Worm (Caenorhabditis elegans) whole organism, L4 larva: ENCODE results near the gene T24C12.4.

Source experiments
- F49E8.2 ChIP-seq: sonication (generic microtip); optimal IDR thresholded peaks from 2 replicates; lab custom pipeline; 2016; ENCODE audit warnings: missing compliant biosample characterization, mild to moderate bottlenecking, missing genetic modification characterization, borderline replicate concordance
- R02D3.7 ChIP-seq: fragments of 150-350 bp; sonication (generic microtip); optimal IDR thresholded peaks from 3 replicates; lab custom pipeline; 2014; ENCODE audit warnings: missing biosample characterization, missing genetic modification characterization
- T20F7.1 ChIP-seq: fragments of 200-800 bp; sonication (Bioruptor generic); optimal IDR thresholded peaks from 2 replicates; lab custom pipeline; 2018; ENCODE audit warnings: mild to moderate bottlenecking, missing genetic modification characterization, missing compliant biosample characterization
- T26A8.4 ChIP-seq: fragments of 200-800 bp; sonication (Bioruptor generic); IDR thresholded peaks from 2 replicates; pipeline ENCODE4 v1.3.6; 2022; ENCODE audit warnings: missing genetic modification characterization, missing compliant biosample characterization
- Y75B8A.6 ChIP-seq: fragments of 200-800 bp; sonication (Bioruptor generic); IDR thresholded peaks from 2 replicates; pipeline ENCODE4 v1.3.6; 2022; ENCODE audit warnings: missing genetic modification reagents, missing genetic modification characterization, missing compliant biosample characterization
- ama-1 ChIP-seq: fragments of 150-350 bp; optimal IDR thresholded peaks from 2 replicates; lab custom pipeline; 2014; ENCODE audit warnings: inconsistent platforms, mixed read lengths
- ceh-20 ChIP-seq: fragments of 200-800 bp; sonication (Bioruptor generic); IDR thresholded peaks from 2 replicates; pipeline ENCODE4 v1.3.6; 2022; ENCODE audit warnings: missing genetic modification reagents, missing genetic modification characterization, missing compliant biosample characterization
- ceh-32 ChIP-seq: sonication (generic microtip); optimal IDR thresholded peaks from 2 replicates; lab custom pipeline; 2016; ENCODE audit warnings: mild to moderate bottlenecking, missing genetic modification characterization, missing compliant biosample characterization; ENCODE audit not compliant: poor library complexity
- ceh-82 ChIP-seq: sonication (generic microtip); optimal IDR thresholded peaks from 2 replicates; lab custom pipeline; 2017; ENCODE audit warnings: missing biosample characterization, missing genetic modification characterization
- ces-1 ChIP-seq: fragments of 150-350 bp; sonication (generic microtip); optimal IDR thresholded peaks from 4 replicates; lab custom pipeline; 2014; ENCODE audit warnings: missing biosample characterization, missing genetic modification reagents, missing genetic modification characterization
- daf-12 ChIP-seq: fragments of 150-350 bp; optimal IDR thresholded peaks from 2 replicates; lab custom pipeline; 2014; ENCODE audit warnings: missing biosample characterization, missing genetic modification reagents, missing genetic modification characterization
- daf-19 ChIP-seq: fragments of 200-800 bp; sonication (Bioruptor generic); conservative IDR thresholded peaks from 2 replicates; pipeline ENCODE4 v1.3.6; 2022; ENCODE audit warnings: missing genetic modification characterization, missing compliant biosample characterization
- dmd-6 ChIP-seq: fragments of 200-800 bp; sonication (Bioruptor generic); IDR thresholded peaks from 2 replicates; pipeline ENCODE4 v1.3.6; 2022; ENCODE audit warnings: missing genetic modification reagents, missing genetic modification characterization, missing compliant biosample characterization
- dmd-8 ChIP-seq: fragments of 200-800 bp; sonication (Bioruptor generic); IDR thresholded peaks from 2 replicates; pipeline ENCODE4 v1.3.6; 2022; ENCODE audit warnings: missing genetic modification characterization, missing compliant biosample characterization
- dmd-9 ChIP-seq: fragments of 200-800 bp; sonication (Bioruptor generic); IDR thresholded peaks from 2 replicates; pipeline ENCODE4 v1.3.6; 2022; ENCODE audit warnings: missing genetic modification reagents, missing genetic modification characterization, missing compliant biosample characterization
- dpl-1 ChIP-seq: fragments of 150-350 bp; optimal IDR thresholded peaks from 2 replicates; lab custom pipeline; 2014; ENCODE audit warnings: missing biosample characterization, missing genetic modification reagents, missing genetic modification characterization
- fkh-10 ChIP-seq: fragments of 150-350 bp; optimal IDR thresholded peaks from 2 replicates; lab custom pipeline; 2014; ENCODE audit warnings: missing biosample characterization, missing genetic modification reagents, missing genetic modification characterization
- gei-8 ChIP-seq: fragments of 200-800 bp; sonication (Bioruptor generic); optimal IDR thresholded peaks from 2 replicates; lab custom pipeline; 2018; ENCODE audit warnings: mild to moderate bottlenecking, missing genetic modification characterization, missing compliant biosample characterization
- jun-1 ChIP-seq: fragments of 150-350 bp; optimal IDR thresholded peaks from 2 replicates; lab custom pipeline; 2014; ENCODE audit warnings: missing biosample characterization, missing genetic modification reagents, missing genetic modification characterization
- lim-7 ChIP-seq: fragments of 200-800 bp; sonication (Bioruptor generic); IDR thresholded peaks from 2 replicates; pipeline ENCODE4 v1.3.6; 2022; ENCODE audit warnings: missing genetic modification characterization, missing compliant biosample characterization
- lin-1 ChIP-seq: fragments of 200-800 bp; sonication (Bioruptor generic); IDR thresholded peaks from 2 replicates; pipeline ENCODE4 v1.3.6; 2022; ENCODE audit warnings: missing genetic modification reagents, missing genetic modification characterization, missing compliant biosample characterization
- lin-29 ChIP-seq: fragments of 200-800 bp; sonication (Bioruptor generic); IDR thresholded peaks from 2 replicates; pipeline ENCODE4 v1.3.6; 2022; ENCODE audit warnings: missing genetic modification reagents, missing genetic modification characterization, missing compliant biosample characterization
- lin-38 ChIP-seq: fragments of 200-800 bp; sonication (Bioruptor generic); IDR thresholded peaks from 2 replicates; pipeline ENCODE4 v1.3.6; 2022; ENCODE audit warnings: missing genetic modification reagents, missing genetic modification characterization, missing compliant biosample characterization
- lir-3 ChIP-seq: sonication (generic microtip); optimal IDR thresholded peaks from 2 replicates; lab custom pipeline; 2016; ENCODE audit warnings: mild to moderate bottlenecking, missing genetic modification characterization, missing compliant biosample characterization
- madf-5 ChIP-seq, 2 experiments: fragments of 200-800 bp; sonication (Bioruptor generic); IDR thresholded peaks; 2 replicates each; pipeline ENCODE4 v1.3.6; 2022; ENCODE audit warnings: missing compliant biosample characterization in 2 of 2, missing genetic modification characterization in 2 of 2
- madf-9 ChIP-seq: fragments of 200-800 bp; sonication (Bioruptor generic); conservative IDR thresholded peaks from 2 replicates; pipeline ENCODE4 v1.3.6; 2022; ENCODE audit warnings: missing genetic modification reagents, missing genetic modification characterization, missing compliant biosample characterization
- mep-1 ChIP-seq: fragments of 150-350 bp; sonication (generic microtip); optimal IDR thresholded peaks from 3 replicates; lab custom pipeline; 2014; ENCODE audit warnings: missing biosample characterization, missing genetic modification characterization
- nhr-10 ChIP-seq: fragments of 150-350 bp; optimal IDR thresholded peaks from 2 replicates; lab custom pipeline; 2014; ENCODE audit warnings: missing biosample characterization, missing genetic modification characterization
- nhr-11 ChIP-seq: fragments of 150-350 bp; optimal IDR thresholded peaks from 2 replicates; lab custom pipeline; 2014; ENCODE audit warnings: missing biosample characterization, missing genetic modification characterization
- nhr-111 ChIP-seq: fragments of 200-800 bp; sonication (Bioruptor generic); optimal IDR thresholded peaks from 2 replicates; lab custom pipeline; 2018; ENCODE audit warnings: mild to moderate bottlenecking, missing genetic modification characterization, missing compliant biosample characterization
- nhr-25 ChIP-seq: sonication (generic microtip); optimal IDR thresholded peaks from 2 replicates; lab custom pipeline; 2017; ENCODE audit warnings: missing genetic modification characterization, mild to moderate bottlenecking, missing compliant biosample characterization, antibody characterized with exemption, moderate library complexity, borderline replicate concordance; ENCODE audit not compliant: insufficient read depth
- nhr-77 ChIP-seq: fragments of 150-350 bp; optimal IDR thresholded peaks from 2 replicates; lab custom pipeline; 2014; ENCODE audit warnings: missing biosample characterization, missing genetic modification characterization
- pha-4 ChIP-seq, 2 experiments: fragments of 150-350 bp in 1 of 2; fragments of 200-800 bp in 1 of 2; sonication (Bioruptor generic) in 1 of 2; IDR thresholded peaks in 1 of 2; optimal IDR thresholded peaks in 1 of 2; 2 replicates each; pipeline versions ENCODE4 v1.3.6 to Lab custom; 2014 to 2022; ENCODE audit warnings: missing genetic modification characterization in 2 of 2, missing genetic modification reagents in 2 of 2, missing biosample characterization in 1 of 2, missing compliant biosample characterization in 1 of 2
- pqm-1 ChIP-seq: sonication (generic microtip); optimal IDR thresholded peaks from 2 replicates; lab custom pipeline; 2017; ENCODE audit warnings: missing biosample characterization, missing genetic modification characterization
- rbr-2 ChIP-seq: sonication (generic microtip); optimal IDR thresholded peaks from 2 replicates; lab custom pipeline; 2016; ENCODE audit warnings: missing genotype, missing genetic modification characterization, missing compliant biosample characterization
- sdz-12 ChIP-seq: fragments of 200-800 bp; sonication (Bioruptor generic); optimal IDR thresholded peaks from 2 replicates; lab custom pipeline; 2018; ENCODE audit warnings: mild to moderate bottlenecking, missing genetic modification characterization, missing compliant biosample characterization
- spr-1 ChIP-seq: sonication (generic microtip); optimal IDR thresholded peaks from 2 replicates; lab custom pipeline; 2016; ENCODE audit warnings: mild to moderate bottlenecking, missing genetic modification characterization, missing compliant biosample characterization
- tag-97 ChIP-seq: fragments of 200-800 bp; sonication (Bioruptor generic); IDR thresholded peaks from 2 replicates; pipeline ENCODE4 v1.3.6; 2022; ENCODE audit warnings: missing genetic modification characterization, missing compliant biosample characterization
- unc-39 ChIP-seq: sonication (generic microtip); optimal IDR thresholded peaks from 2 replicates; lab custom pipeline; 2017; ENCODE audit warnings: missing biosample characterization, missing genetic modification characterization
- unc-62 ChIP-seq, 3 experiments: fragments of 150-350 bp in 1 of 3; sonication (generic microtip); optimal IDR thresholded peaks in 2 of 3; peaks in 1 of 3; 1 replicate in 1 of 3; 2 replicates in 2 of 3; lab custom pipeline; 2014 to 2017; ENCODE audit warnings: missing biosample characterization in 3 of 3, missing genetic modification characterization in 3 of 3, missing genetic modification reagents in 3 of 3, missing genotype in 1 of 3
- vab-7 ChIP-seq: fragments of 200-800 bp; sonication (Bioruptor generic); IDR thresholded peaks from 2 replicates; pipeline ENCODE4 v1.3.6; 2022; ENCODE audit warnings: missing genetic modification reagents, missing genetic modification characterization, missing compliant biosample characterization
- zag-1 ChIP-seq: fragments of 150-350 bp; optimal IDR thresholded peaks from 2 replicates; lab custom pipeline; 2014; ENCODE audit warnings: missing biosample characterization, missing genetic modification characterization
- zfp-2 ChIP-seq: sonication (generic microtip); optimal IDR thresholded peaks from 2 replicates; lab custom pipeline; 2016; ENCODE audit warnings: mild to moderate bottlenecking, missing genetic modification characterization, missing compliant biosample characterization
- zip-11 ChIP-seq: fragments of 200-800 bp; sonication (Bioruptor generic); IDR thresholded peaks from 2 replicates; pipeline ENCODE4 v1.3.6; 2022; ENCODE audit warnings: missing genetic modification characterization, missing compliant biosample characterization
- zip-2 ChIP-seq: fragments of 150-350 bp; optimal IDR thresholded peaks from 2 replicates; lab custom pipeline; 2014; ENCODE audit warnings: missing biosample characterization, missing genetic modification characterization
- ztf-11 ChIP-seq: fragments of 150-350 bp; optimal IDR thresholded peaks from 2 replicates; lab custom pipeline; 2014; ENCODE audit warnings: missing biosample characterization, missing genetic modification characterization
- ztf-7 ChIP-seq: fragments of 150-350 bp; optimal IDR thresholded peaks from 2 replicates; lab custom pipeline; 2014; ENCODE audit warnings: missing biosample characterization, missing genetic modification characterization

T24C12.4 gene

DNA sequence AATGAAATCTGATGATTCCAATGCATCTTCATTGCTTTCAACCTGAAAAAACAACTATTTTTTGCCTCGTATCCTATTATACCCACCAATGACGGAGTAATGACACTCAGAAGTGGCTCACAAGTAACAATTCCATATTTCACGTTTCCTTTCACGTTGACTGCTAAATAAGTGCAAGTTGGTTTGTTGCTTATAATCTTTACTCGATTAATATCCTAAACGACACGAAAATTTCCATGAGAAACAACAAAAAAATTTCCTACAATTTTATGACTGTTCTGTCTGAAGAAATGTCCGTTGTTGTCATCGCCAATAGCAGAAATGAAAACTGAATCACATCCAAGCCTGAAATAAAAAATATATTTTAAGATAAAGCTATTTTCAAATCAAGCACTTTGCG, 7.4 kb downstream of the T24C12.4 start:
- no peak for TF ChIP-seq zip-11 (GFP tag; lab: Robert Waterston, UW)
- TF ChIP-seq T26A8.4 (GFP tag; lab: Robert Waterston, UW), result no peak
- TF ChIP-seq lin-29 (GFP tag; lab: Robert Waterston, UW), result no peak
- TF ChIP-seq ceh-20 (GFP tag; lab: Robert Waterston, UW), result no peak
- TF ChIP-seq zag-1, result no peak
- no peak for TF ChIP-seq daf-12

DNA sequence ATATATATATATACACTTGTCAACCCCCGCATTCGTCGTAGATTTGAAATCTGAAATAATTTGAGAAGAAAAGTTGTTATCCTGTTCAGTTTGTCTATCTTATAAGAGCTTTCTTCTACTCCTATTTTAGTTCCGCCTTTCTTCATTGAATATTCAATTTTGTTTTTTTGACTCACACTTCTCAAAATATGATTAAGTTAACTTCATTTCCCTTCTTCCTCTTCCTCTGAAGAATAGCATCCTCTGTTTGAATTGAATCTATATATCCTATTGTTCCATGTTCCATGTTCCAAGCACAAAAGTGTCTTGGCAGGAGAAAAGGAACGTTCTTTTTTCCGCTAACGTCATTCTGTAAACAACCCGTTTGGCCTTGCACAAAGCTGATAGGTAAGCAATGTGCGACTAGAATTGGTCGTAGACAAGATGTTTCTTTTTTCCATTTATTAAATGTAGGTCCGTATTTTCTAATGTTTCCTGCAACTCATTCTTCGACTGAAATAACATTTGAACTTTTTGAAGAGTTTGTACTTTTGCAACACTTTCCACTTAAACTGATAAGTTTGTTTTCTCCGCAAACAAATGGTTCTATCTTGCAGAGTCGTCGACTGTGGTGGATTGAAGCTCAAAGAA, 12.8 kb downstream of the T24C12.4 start, which contains the start of gene gap-1:
gap-1 (plus strand) TSS at position 580 of the 630 bp plus-strand sequence.
- TF ChIP-seq dmd-9 (GFP tag; lab: Robert Waterston, UW) (no peak), R02D3.7 (tag; lab: Kevin White, UChicago) (no peak), sdz-12 (no peak), lir-3 (tag; lab: Kevin White, UChicago) (no peak), fkh-10 (GFP tag; lab: Kevin White, UChicago) (peak; percentile 88), dmd-6 (GFP tag; lab: Robert Waterston, UW) (no peak), dpl-1 (GFP tag; lab: Kevin White, UChicago) (no peak), mep-1 (tag; lab: Kevin White, UChicago) (no peak), unc-39 (tag; lab: Kevin White, UChicago) (no peak), ztf-11 (tag; lab: Kevin White, UChicago) (no peak), daf-19 (GFP tag; lab: Robert Waterston, UW) (no peak), pha-4 (GFP tag; IDR thresholded peaks at IDR 0.05; lab: Robert Waterston, UW) (no peak), pha-4 (tag; optimal IDR thresholded peaks at IDR 0.05; lab: Kevin White, UChicago) (no peak), madf-5 (GFP tag; IDR thresholded peaks at IDR 0.05; lab: Robert Waterston, UW) (no peak), zip-2 (no peak), lin-38 (GFP tag; lab: Robert Waterston, UW) (no peak), F49E8.2 (no peak), Y75B8A.6 (GFP tag; lab: Robert Waterston, UW) (no peak), ama-1 (lab: Kevin White, UChicago) (no peak), unc-62 (GFP tag; optimal IDR thresholded peaks at IDR 0.05 in 1 of 2; lab: Kevin White, UChicago) (peak in 1 of 2 experiments; percentile 64), unc-62 (tag; optimal IDR thresholded peaks at IDR 0.05; lab: Kevin White, UChicago) (no peak), nhr-77 (tag; lab: Kevin White, UChicago) (no peak), ceh-82 (tag; lab: Kevin White, UChicago) (no peak), rbr-2 (peak; percentile 24), T20F7.1 (GFP tag; lab: Kevin White, UChicago) (no peak), pqm-1 (tag; lab: Kevin White, UChicago) (no peak), zag-1 (no peak), jun-1 (no peak), madf-9 (no peak), vab-7 (no peak), nhr-111 (no peak), gei-8 (no peak), lim-7 (GFP tag; lab: Robert Waterston, UW) (no peak), ztf-7 (tag; lab: Kevin White, UChicago) (no peak), nhr-11 (no peak), nhr-25 (tag; lab: Kevin White, UChicago) (no peak), zfp-2 (tag; lab: Kevin White, UChicago) (no peak), ceh-32 (tag; lab: Kevin White, UChicago) (peak; percentile 38), ces-1 (GFP tag; lab: Kevin White, UChicago) (peak; percentile 92), daf-12 (no peak), lin-1 (GFP tag; lab: Robert Waterston, UW) (no peak), spr-1 (tag; lab: Kevin White, UChicago) (no peak), nhr-10 (tag; lab: Kevin White, UChicago) (no peak), tag-97 (no peak), dmd-8 (GFP tag; lab: Robert Waterston, UW) (no peak)
- TF ChIP-seq, all 104 proteins: peak for 5
